Worm (Caenorhabditis elegans): ENCODE data around the gene C34D4.4.
A peak's percentile ranks its signal among the peaks of the same experiment; 100 is the strongest.

Gene C34D4.4

DNA sequence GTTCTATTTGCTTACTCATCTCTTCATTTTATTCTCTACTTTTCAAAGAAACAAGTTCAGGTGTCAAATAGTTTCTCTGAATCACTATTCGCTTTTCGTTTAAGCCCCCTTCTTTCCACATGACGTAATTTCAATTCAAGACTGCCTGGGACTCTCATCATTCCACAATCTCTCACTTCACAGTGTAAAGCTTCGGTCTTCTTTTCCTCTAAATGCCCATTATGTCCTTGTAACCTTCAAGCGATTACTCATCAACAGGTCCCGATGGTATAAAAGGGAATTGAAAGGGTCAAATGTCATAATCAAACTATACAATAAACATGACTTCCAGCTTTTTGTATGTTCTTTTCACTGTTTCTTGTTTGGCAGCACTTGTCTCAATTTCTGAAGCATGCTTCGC, 29.8 kb downstream of the C34D4.4 start, which contains the start of gene C42D4.3:
TSS of gene C42D4.3 (plus strand) at position 298 of the 400 bp plus-strand sequence.
- TF ChIP-seq nhr-25 (tag; optimal IDR thresholded peaks at IDR 0.05): peak; percentile 96
- TF ChIP-seq ceh-82 (tag; optimal IDR thresholded peaks at IDR 0.05): no peak
- TF ChIP-seq nhr-12 (tag; optimal IDR thresholded peaks at IDR 0.05): no peak

- TF ChIP-seq pqm-1 (tag; optimal IDR thresholded peaks at IDR 0.05) (peak; percentile 84), mml-1 (tag; optimal IDR thresholded peaks at IDR 0.05) (no peak), ceh-82 (tag; optimal IDR thresholded peaks at IDR 0.05) (no peak), eor-1 (tag; optimal IDR thresholded peaks at IDR 0.05) (no peak), nhr-67 (tag; optimal IDR thresholded peaks at IDR 0.05) (no peak), nhr-23 (tag; optimal IDR thresholded peaks at IDR 0.05) (no peak), jun-1 (tag; optimal IDR thresholded peaks at IDR 0.05) (no peak), elt-2 (tag; optimal IDR thresholded peaks at IDR 0.05) (peak; percentile 88)
These were observed 31.1 kb downstream of the C34D4.4 start, which contains the start of gene cest-10 for ce11 chrIV:7180304-7180703. cest-10 (plus strand) TSS chrIV:7180557.

DNA sequence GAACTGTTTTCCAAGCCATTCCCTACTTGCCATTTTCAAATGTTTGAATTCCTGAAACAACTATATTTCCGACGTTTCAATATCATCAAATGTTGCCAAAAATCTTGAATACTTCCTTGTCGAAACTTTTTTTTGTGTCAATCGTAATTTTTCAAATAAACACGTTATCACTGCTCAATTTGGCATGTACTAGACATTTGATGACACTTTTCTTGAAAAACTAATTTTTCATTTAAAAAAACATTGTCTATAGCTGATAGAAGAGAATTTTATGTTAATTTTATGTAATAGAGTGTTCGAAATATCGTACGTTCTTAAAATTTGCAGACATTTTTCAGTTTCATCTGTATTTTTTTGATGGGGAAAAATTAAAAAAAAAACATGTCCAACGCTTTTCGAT, 33.7 kb downstream of the C34D4.4 start:
- TF ChIP-seq elt-2 (tag; optimal IDR thresholded peaks at IDR 0.05) (peak; percentile 48), fos-1 (tag; optimal IDR thresholded peaks at IDR 0.05) (no peak), elt-3 (tag; optimal IDR thresholded peaks at IDR 0.05) (no peak)

- TF ChIP-seq R02D3.7 (tag; optimal IDR thresholded peaks at IDR 0.05) (no peak), tbx-2 (tag; optimal IDR thresholded peaks at IDR 0.05) (no peak), snpc-4 (tag; optimal IDR thresholded peaks at IDR 0.05) (no peak), fkh-2 (tag; optimal IDR thresholded peaks at IDR 0.05) (no peak)
These were observed 35.4 kb downstream of the C34D4.4 start, which contains the start of gene clec-179 for ce11 chrIV:7184597-7184996. clec-179 (minus strand) TSS chrIV:7184697.

DNA sequence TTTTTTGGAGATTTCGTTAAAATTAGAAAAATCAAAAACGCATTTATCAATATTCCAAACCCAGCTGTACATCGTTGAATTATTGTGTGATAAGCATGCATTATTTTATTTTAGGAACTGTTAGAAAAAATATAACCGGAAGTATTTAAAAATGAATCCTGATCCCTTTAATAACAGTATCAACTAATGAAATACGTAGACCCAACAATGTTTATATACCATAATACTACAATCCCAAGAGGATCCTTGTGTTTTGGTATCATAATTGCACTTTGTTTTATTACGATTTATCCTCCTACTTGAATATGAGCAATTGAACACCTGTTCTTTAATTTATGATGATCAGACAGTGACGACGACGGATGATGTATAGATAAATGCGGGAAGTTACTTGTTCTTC, 37.6 kb downstream of the C34D4.4 start, which contains the start of gene str-249:
TSS of gene str-249 (minus strand) at position 101 of the 400 bp plus-strand sequence.
- TF ChIP-seq aly-2 (tag; optimal IDR thresholded peaks at IDR 0.05) (no peak), nhr-67 (tag; optimal IDR thresholded peaks at IDR 0.05) (no peak), ama-1 (optimal IDR thresholded peaks at IDR 0.05) (no peak), fkh-2 (tag; optimal IDR thresholded peaks at IDR 0.05) (no peak), elt-2 (tag; optimal IDR thresholded peaks at IDR 0.05) (no peak), ztf-4 (tag; optimal IDR thresholded peaks at IDR 0.05) (no peak), nhr-76 (tag; optimal IDR thresholded peaks at IDR 0.05) (no peak)

DNA sequence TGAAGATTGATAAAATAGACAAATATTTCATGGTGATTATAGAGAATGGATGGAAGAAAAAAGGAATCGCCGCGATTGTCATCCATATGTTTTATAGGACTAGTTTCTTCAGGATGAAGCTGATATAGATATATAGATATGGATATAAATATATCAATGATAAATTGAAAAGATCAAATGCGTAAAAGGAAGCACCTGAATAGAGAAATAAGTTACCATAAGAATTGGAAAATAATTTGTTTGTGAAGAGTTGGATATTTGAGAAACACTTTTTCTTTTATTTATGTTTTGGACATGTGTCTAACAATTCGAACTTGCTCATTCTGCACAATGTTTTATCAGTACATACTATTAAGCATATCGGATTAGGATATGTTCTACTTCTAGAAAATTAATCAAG, 38.9 kb downstream of the C34D4.4 start, which contains the start of gene C42D4.13:
TSS of gene C42D4.13 (minus strand) at position 101 of the 400 bp plus-strand sequence.
- TF ChIP-seq nhr-25 (tag; optimal IDR thresholded peaks at IDR 0.05): no peak
- TF ChIP-seq snpc-4 (tag; optimal IDR thresholded peaks at IDR 0.05): no peak
- no peak for TF ChIP-seq nhr-43 (tag; optimal IDR thresholded peaks at IDR 0.05; ENCODE audit: poor library complexity, severe bottlenecking)
- no peak for TF ChIP-seq jun-1 (tag; optimal IDR thresholded peaks at IDR 0.05)

DNA sequence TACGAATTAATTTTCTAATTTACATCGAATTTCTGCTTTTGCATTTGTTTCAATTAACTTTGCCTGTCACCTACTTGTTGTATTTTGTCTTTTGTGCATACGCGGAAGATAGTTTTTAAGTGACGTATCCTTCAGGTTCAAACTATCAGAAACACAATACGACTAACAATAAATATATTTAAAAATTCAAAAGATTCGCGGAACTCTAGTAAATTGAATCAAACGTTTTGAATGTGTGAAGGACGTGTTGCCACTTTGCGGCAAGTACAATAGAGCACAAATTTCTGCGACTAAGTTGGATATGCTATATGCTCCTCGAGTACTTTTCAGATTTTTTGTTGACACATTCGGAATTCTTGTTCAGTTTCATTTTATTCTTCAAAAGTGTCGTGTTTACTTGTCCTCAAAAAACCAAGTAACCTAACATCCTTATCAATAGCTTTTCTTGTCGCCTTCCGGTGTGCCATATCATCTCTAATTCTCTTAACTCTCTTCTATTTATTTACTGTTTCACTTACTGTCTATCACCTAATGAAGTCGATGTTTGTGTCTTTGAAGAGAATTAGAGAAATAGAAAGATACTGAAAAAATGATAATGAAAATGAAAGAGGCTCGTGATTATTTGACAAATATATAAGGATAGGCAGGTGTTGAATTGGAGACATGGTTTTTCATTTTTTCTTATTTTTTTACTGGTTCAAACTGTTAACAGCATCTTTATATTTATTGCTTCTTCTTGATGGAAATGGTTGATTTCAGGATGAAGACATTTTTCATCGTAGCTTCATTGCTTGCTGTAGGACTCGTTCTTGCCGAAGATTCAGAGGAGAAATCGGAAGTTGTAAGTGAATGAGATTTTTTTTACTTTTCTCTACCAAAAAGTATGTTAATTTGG, 39.6 kb downstream of the C34D4.4 start, which contains the start of gene srlf-7:
TSS of gene srlf-7 (plus strand) at position 760 of the 895 bp plus-strand sequence.
- TF ChIP-seq ceh-28 (tag; optimal IDR thresholded peaks at IDR 0.05): peak; percentile 62
- peak; percentile 11 for TF ChIP-seq nhr-43 (tag; optimal IDR thresholded peaks at IDR 0.05; ENCODE audit: poor library complexity, severe bottlenecking)
- TF ChIP-seq nhr-77 (tag; optimal IDR thresholded peaks at IDR 0.05): no peak
- TF ChIP-seq ZK546.5 (tag; optimal IDR thresholded peaks at IDR 0.05): no peak
- peak; percentile 55 for TF ChIP-seq skn-1 (tag; optimal IDR thresholded peaks at IDR 0.05)
- TF ChIP-seq tbx-2 (tag; optimal IDR thresholded peaks at IDR 0.05): no peak
- TF ChIP-seq jun-1 (tag; optimal IDR thresholded peaks at IDR 0.05): peak; percentile 88
- peak; percentile 97 for TF ChIP-seq pha-4 (tag; optimal IDR thresholded peaks at IDR 0.05)
- no peak for TF ChIP-seq fkh-2 (tag; optimal IDR thresholded peaks at IDR 0.05)
- TF ChIP-seq egl-27 (tag; optimal IDR thresholded peaks at IDR 0.05): no peak
- TF ChIP-seq elt-1 (tag; optimal IDR thresholded peaks at IDR 0.05): no peak
- peak; percentile 9 for TF ChIP-seq snpc-4 (tag; optimal IDR thresholded peaks at IDR 0.05)
- TF ChIP-seq fkh-10 (GFP tag; optimal IDR thresholded peaks at IDR 0.05): peak; percentile 65
- peak; percentile 99 for TF ChIP-seq elt-2 (tag; optimal IDR thresholded peaks at IDR 0.05)
- peak; percentile 100 for TF ChIP-seq pqm-1 (tag; optimal IDR thresholded peaks at IDR 0.05)
- no peak for TF ChIP-seq nfya-1 (tag; optimal IDR thresholded peaks at IDR 0.05; ENCODE audit: insufficient read depth)
- peak; percentile 30 to 89 (median 45) for TF ChIP-seq elt-3 (tag; optimal IDR thresholded peaks at IDR 0.05)
- no peak for TF ChIP-seq unc-39 (tag; optimal IDR thresholded peaks at IDR 0.05)
- peak; percentile 71 for TF ChIP-seq nhr-23 (tag; optimal IDR thresholded peaks at IDR 0.05)
- TF ChIP-seq mml-1 (tag; optimal IDR thresholded peaks at IDR 0.05): no peak

All from whole organism, L3 larva.